Worm (Caenorhabditis elegans): ENCODE data around the gene F46G10.4.

DNA sequence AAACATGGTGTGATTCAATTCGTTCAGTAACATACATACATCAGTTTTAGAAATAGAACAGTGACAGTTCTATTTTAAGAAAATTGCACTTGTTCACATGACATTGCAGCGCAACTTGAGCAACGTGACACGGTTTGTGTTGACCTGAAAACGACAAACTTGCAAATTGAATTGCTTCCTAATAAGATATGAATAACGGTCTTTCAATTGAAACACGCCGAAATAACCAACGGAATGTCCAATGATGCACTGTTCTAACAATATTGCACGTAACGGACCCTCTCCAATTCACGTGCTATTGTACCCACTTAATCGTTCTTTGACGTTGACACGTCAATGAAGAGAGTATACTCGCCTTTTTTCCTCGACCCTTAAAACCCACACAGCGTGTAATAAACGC lies 26.0 kb downstream of the F46G10.4 start:
- TF ChIP-seq T22C8.4 (GFP tag; IDR thresholded peaks at IDR 0.05): no peak
- TF ChIP-seq ref-1 (GFP tag; conservative IDR thresholded peaks at IDR 0.05): no peak
- TF ChIP-seq flt-1 (GFP tag; IDR thresholded peaks at IDR 0.05): no peak
- TF ChIP-seq ztf-29 (GFP tag; IDR thresholded peaks at IDR 0.05): no peak
